Worm (Caenorhabditis elegans) whole organism, young adult: ENCODE data around the gene K07D4.6.

ENCODE experiments used
- B0019.2 ChIP-seq: fragments of 200-800 bp; sonication (Bioruptor generic); conservative IDR thresholded peaks from 2 replicates; pipeline ENCODE4 v1.3.6; 2022; ENCODE audit warnings: missing genetic modification reagents, missing genetic modification characterization, missing compliant biosample characterization
- C17E4.6 ChIP-seq: fragments of 200-800 bp; sonication (Bioruptor generic); IDR thresholded peaks from 2 replicates; pipeline ENCODE4 v1.3.6; 2022; ENCODE audit warnings: missing genetic modification reagents, missing genetic modification characterization, missing compliant biosample characterization
- F22D6.2 ChIP-seq: sonication (generic microtip); optimal IDR thresholded peaks from 2 replicates; lab custom pipeline; 2016; ENCODE audit warnings: mild to moderate bottlenecking, missing genetic modification characterization, missing compliant biosample characterization
- F49E8.2 ChIP-seq: sonication (generic microtip); optimal IDR thresholded peaks from 3 replicates; lab custom pipeline; 2017; ENCODE audit warnings: missing genetic modification characterization, mild to moderate bottlenecking, missing compliant biosample characterization, antibody characterized with exemption, moderate library complexity; ENCODE audit not compliant: insufficient read depth
- F52B5.7 ChIP-seq: sonication (generic microtip); optimal IDR thresholded peaks from 2 replicates; lab custom pipeline; 2016; ENCODE audit warnings: mild to moderate bottlenecking, missing genetic modification characterization, missing compliant biosample characterization
- F55B11.4 ChIP-seq: sonication (generic microtip); optimal IDR thresholded peaks from 2 replicates; lab custom pipeline; 2016; ENCODE audit warnings: missing compliant biosample characterization, missing genetic modification characterization, borderline replicate concordance; ENCODE audit not compliant: insufficient read depth
- F57A8.1 ChIP-seq: fragments of 200-800 bp; sonication (Bioruptor generic); optimal IDR thresholded peaks from 2 replicates; lab custom pipeline; 2018; ENCODE audit warnings: mild to moderate bottlenecking, missing genetic modification characterization, moderate library complexity, missing compliant biosample characterization
- K11D2.4 ChIP-seq: fragments of 200-800 bp; sonication (Bioruptor generic); IDR thresholded peaks from 2 replicates; pipeline ENCODE4 v1.3.6; 2022; ENCODE audit warnings: missing genetic modification reagents, missing genetic modification characterization, missing compliant biosample characterization
- T07F8.4 ChIP-seq: sonication (generic microtip); optimal IDR thresholded peaks from 2 replicates; lab custom pipeline; 2016; ENCODE audit warnings: mild to moderate bottlenecking, missing genetic modification characterization, moderate library complexity, missing compliant biosample characterization
- Y53G8AR.9 ChIP-seq: fragments of 200-800 bp; sonication (Bioruptor generic); conservative IDR thresholded peaks from 2 replicates; pipeline ENCODE4 v1.3.6; 2022; ENCODE audit warnings: missing genetic modification reagents, missing genetic modification characterization, missing compliant biosample characterization
- aptf-2 ChIP-seq: fragments of 200-800 bp; sonication (Bioruptor generic); conservative IDR thresholded peaks from 2 replicates; pipeline ENCODE4 v1.3.6; 2022; ENCODE audit warnings: missing genetic modification reagents, missing genetic modification characterization, missing compliant biosample characterization
- athp-1 ChIP-seq: sonication (generic microtip); optimal IDR thresholded peaks from 2 replicates; lab custom pipeline; 2017; ENCODE audit warnings: mild to moderate bottlenecking, missing genetic modification characterization, missing compliant biosample characterization
- attf-3 ChIP-seq: fragments of 200-800 bp; sonication (Bioruptor generic); conservative IDR thresholded peaks from 2 replicates; pipeline ENCODE4 v1.3.6; 2022; ENCODE audit warnings: missing genetic modification reagents, missing genetic modification characterization, missing compliant biosample characterization
- attf-5 ChIP-seq: fragments of 200-800 bp; sonication (Bioruptor generic); optimal IDR thresholded peaks from 2 replicates; lab custom pipeline; 2018; ENCODE audit warnings: mild to moderate bottlenecking, missing genetic modification characterization, missing compliant biosample characterization
- ceh-91 ChIP-seq: fragments of 200-800 bp; sonication (Bioruptor generic); IDR thresholded peaks from 2 replicates; pipeline ENCODE4 v1.3.6; 2022; ENCODE audit warnings: missing genetic modification reagents, missing genetic modification characterization, missing compliant biosample characterization
- die-1 ChIP-seq: sonication (generic microtip); optimal IDR thresholded peaks from 2 replicates; lab custom pipeline; 2016; ENCODE audit warnings: missing genotype, mild to moderate bottlenecking, missing genetic modification characterization, missing compliant biosample characterization
- dox-1 ChIP-seq: fragments of 200-800 bp; sonication (Bioruptor generic); IDR thresholded peaks from 2 replicates; pipeline ENCODE4 v1.3.6; 2022; ENCODE audit warnings: missing genetic modification reagents, missing genetic modification characterization, missing compliant biosample characterization
- him-1 ChIP-seq: sonication (generic microtip); optimal IDR thresholded peaks from 2 replicates; lab custom pipeline; 2016; ENCODE audit warnings: missing genotype, missing genetic modification reagents, missing genetic modification characterization, missing compliant biosample characterization
- hlh-26 ChIP-seq: fragments of 200-800 bp; sonication (Bioruptor generic); conservative IDR thresholded peaks from 2 replicates; pipeline ENCODE4 v1.3.6; 2022; ENCODE audit warnings: missing genetic modification reagents, missing genetic modification characterization, missing compliant biosample characterization
- hsf-1 ChIP-seq: fragments of 200-800 bp; sonication (Bioruptor generic); IDR thresholded peaks from 2 replicates; pipeline ENCODE4 v1.3.6; 2022; ENCODE audit warnings: missing genetic modification reagents, missing genetic modification characterization, missing compliant biosample characterization
- lag-1 ChIP-seq: fragments of 200-800 bp; sonication (Bioruptor generic); IDR thresholded peaks from 2 replicates; pipeline ENCODE4 v1.3.6; 2022; ENCODE audit warnings: missing genetic modification reagents, missing genetic modification characterization, missing compliant biosample characterization
- lin-40 ChIP-seq: sonication (generic microtip); optimal IDR thresholded peaks from 2 replicates; lab custom pipeline; 2016; ENCODE audit warnings: missing genetic modification characterization, mild to moderate bottlenecking, missing compliant biosample characterization, missing genotype, missing genetic modification reagents
- madf-10 ChIP-seq: sonication (generic microtip); optimal IDR thresholded peaks from 2 replicates; lab custom pipeline; 2016; ENCODE audit warnings: mild to moderate bottlenecking, missing genetic modification characterization, missing compliant biosample characterization
- mel-28 ChIP-seq: sonication (generic microtip); optimal IDR thresholded peaks from 2 replicates; lab custom pipeline; 2016; ENCODE audit warnings: borderline replicate concordance, mild to moderate bottlenecking, missing genetic modification characterization, missing compliant biosample characterization
- nfya-1 ChIP-seq: sonication (generic microtip); optimal IDR thresholded peaks from 2 replicates; lab custom pipeline; 2017; ENCODE audit warnings: antibody characterized with exemption, missing compliant biosample characterization, missing genetic modification characterization, borderline replicate concordance; ENCODE audit not compliant: insufficient read depth
- nfyb-1 ChIP-seq: fragments of 200-800 bp; sonication (Bioruptor generic); IDR thresholded peaks from 2 replicates; pipeline ENCODE4 v1.3.6; 2022; ENCODE audit warnings: missing genetic modification reagents, missing genetic modification characterization, missing compliant biosample characterization
- nhr-120 ChIP-seq: fragments of 200-800 bp; sonication (Bioruptor generic); IDR thresholded peaks from 2 replicates; pipeline ENCODE4 v1.3.6; 2022; ENCODE audit warnings: missing genetic modification characterization, missing compliant biosample characterization
- nhr-179 ChIP-seq: sonication (generic microtip); optimal IDR thresholded peaks from 2 replicates; lab custom pipeline; 2016; ENCODE audit warnings: mild to moderate bottlenecking, missing genetic modification characterization, missing compliant biosample characterization
- nhr-80 ChIP-seq: sonication (generic microtip); optimal IDR thresholded peaks from 2 replicates; lab custom pipeline; 2016; ENCODE audit warnings: missing genetic modification characterization, missing compliant biosample characterization
- nhr-90 ChIP-seq: sonication (generic microtip); optimal IDR thresholded peaks from 2 replicates; lab custom pipeline; 2016; ENCODE audit warnings: missing genotype, mild to moderate bottlenecking, missing genetic modification characterization, missing compliant biosample characterization
- pbrm-1 ChIP-seq: fragments of 200-800 bp; sonication (Bioruptor generic); IDR thresholded peaks from 2 replicates; pipeline ENCODE4 v1.3.6; 2022; ENCODE audit warnings: missing genetic modification reagents, missing genetic modification characterization, missing compliant biosample characterization
- pha-4 ChIP-seq: fragments of 150-350 bp; sonication (generic microtip); optimal IDR thresholded peaks from 2 replicates; lab custom pipeline; 2014; ENCODE audit warnings: missing biosample characterization, missing genetic modification reagents, missing genetic modification characterization
- rcor-1 ChIP-seq: fragments of 200-800 bp; sonication (Bioruptor generic); IDR thresholded peaks from 2 replicates; pipeline ENCODE4 v1.3.6; 2022; ENCODE audit warnings: missing genetic modification reagents, missing genetic modification characterization, missing compliant biosample characterization
- tbp1 ChIP-seq: fragments of 200-800 bp; sonication (Bioruptor generic); optimal IDR thresholded peaks from 2 replicates; lab custom pipeline; 2018; ENCODE audit warnings: mild to moderate bottlenecking, missing genetic modification characterization, missing compliant biosample characterization
- unc-130 ChIP-seq: sonication (generic microtip); optimal IDR thresholded peaks from 2 replicates; lab custom pipeline; 2016; ENCODE audit warnings: missing genetic modification reagents, missing genetic modification characterization, missing compliant biosample characterization
- ztf-25 ChIP-seq: fragments of 200-800 bp; sonication (Bioruptor generic); IDR thresholded peaks from 2 replicates; pipeline ENCODE4 v1.3.6; 2022; ENCODE audit warnings: missing genetic modification reagents, missing genetic modification characterization, missing compliant biosample characterization

Gene K07D4.6

ce11 chrII:4018617-4019016 lies at the start of gene K07D4.6:
K07D4.6 (minus strand) TSS chrII:4018717.
- no peak for TF ChIP-seq nfya-1 (tag; lab: Kevin White, UChicago)
- TF ChIP-seq lag-1 (GFP tag; lab: Robert Waterston, UW): no peak
- no peak for TF ChIP-seq B0019.2
- TF ChIP-seq F57A8.1 (GFP tag; lab: Kevin White, UChicago): no peak
- no peak for TF ChIP-seq aptf-2 (GFP tag; lab: Robert Waterston, UW)
- TF ChIP-seq pha-4 (tag; lab: Kevin White, UChicago): no peak
- TF ChIP-seq attf-5: no peak
- no peak for TF ChIP-seq pbrm-1
- no peak for TF ChIP-seq Y53G8AR.9
- TF ChIP-seq nhr-80 (tag; lab: Kevin White, UChicago): no peak
- no peak for TF ChIP-seq C17E4.6 (GFP tag; lab: Robert Waterston, UW)
- no peak for TF ChIP-seq nhr-90 (tag; lab: Kevin White, UChicago)

- TF ChIP-seq F55B11.4: no peak
- TF ChIP-seq ztf-25: no peak
- TF ChIP-seq madf-10 (tag; lab: Kevin White, UChicago): no peak
- TF ChIP-seq nhr-179 (tag; lab: Kevin White, UChicago): no peak
- no peak for TF ChIP-seq attf-5
- TF ChIP-seq unc-130 (GFP tag; lab: Kevin White, UChicago): no peak
- no peak for TF ChIP-seq F22D6.2 (tag; lab: Kevin White, UChicago)
- TF ChIP-seq athp-1: no peak
- TF ChIP-seq hsf-1 (GFP tag; lab: Robert Waterston, UW): no peak
- TF ChIP-seq ceh-91 (GFP tag; lab: Robert Waterston, UW): no peak
- TF ChIP-seq K11D2.4: no peak
- no peak for TF ChIP-seq him-1 (tag; lab: Kevin White, UChicago)
- TF ChIP-seq hlh-26: no peak
- no peak for TF ChIP-seq die-1
- TF ChIP-seq rcor-1 (GFP tag; lab: Robert Waterston, UW): no peak
- TF ChIP-seq, all 124 proteins: peak for 0
These were observed 49.6 kb upstream of the K07D4.6 start for ce11 chrII:4068141-4068540.

ce11 chrII:4067258-4067657 lies 48.7 kb upstream of the K07D4.6 start, which contains the start of gene W06A11.1:
W06A11.1 (plus strand) TSS chrII:4067558.
- TF ChIP-seq F57A8.1 (GFP tag; lab: Kevin White, UChicago): no peak
- TF ChIP-seq nfyb-1 (GFP tag; lab: Robert Waterston, UW): no peak
- no peak for TF ChIP-seq lin-40 (tag; lab: Kevin White, UChicago)
- TF ChIP-seq T07F8.4: no peak
- TF ChIP-seq hlh-26: no peak
- no peak for TF ChIP-seq attf-5
- TF ChIP-seq nhr-120 (GFP tag; lab: Robert Waterston, UW): no peak
- no peak for TF ChIP-seq attf-3 (GFP tag; lab: Robert Waterston, UW)
- no peak for TF ChIP-seq F49E8.2 (tag; lab: Kevin White, UChicago)
- no peak for TF ChIP-seq mel-28 (tag; lab: Kevin White, UChicago)
- TF ChIP-seq F55B11.4: no peak
- TF ChIP-seq dox-1 (GFP tag; lab: Robert Waterston, UW): no peak

ce11 chrII:4063997-4064396 lies 45.5 kb upstream of the K07D4.6 start, which contains the start of gene fbxb-118:
fbxb-118 (minus strand) TSS chrII:4064097.
- TF ChIP-seq mel-28 (tag; lab: Kevin White, UChicago) (no peak), F52B5.7 (no peak), him-1 (tag; lab: Kevin White, UChicago) (no peak), tbp1 (no peak)
